Worm (Caenorhabditis elegans) whole organism, mixed stage, embryonic: ENCODE measurements around the gene sre-51.

ENCODE experiments used
- M03D4.4 ChIP-seq: sonication (generic microtip); optimal IDR thresholded peaks from 2 replicates; lab custom pipeline; 2017; ENCODE audit warnings: mild to moderate bottlenecking, missing genetic modification characterization, missing compliant biosample characterization
- blmp-1 ChIP-seq: fragments of 150-350 bp; optimal IDR thresholded peaks from 2 replicates; lab custom pipeline; 2014; ENCODE audit warnings: missing biosample characterization, missing genetic modification characterization
- ceh-39 ChIP-seq: fragments of 150-350 bp; optimal IDR thresholded peaks from 2 replicates; lab custom pipeline; 2014; ENCODE audit warnings: missing biosample characterization, missing genetic modification characterization
- ceh-43 ChIP-seq: fragments of 200-800 bp; sonication (Bioruptor generic); optimal IDR thresholded peaks from 2 replicates; lab custom pipeline; 2018; ENCODE audit warnings: mild to moderate bottlenecking, missing genetic modification characterization, moderate library complexity, missing compliant biosample characterization
- ceh-83 ChIP-seq: fragments of 200-800 bp; sonication (Bioruptor generic); optimal IDR thresholded peaks from 2 replicates; lab custom pipeline; 2018; ENCODE audit warnings: mild to moderate bottlenecking, missing genetic modification characterization, missing compliant biosample characterization
- cnd-1 ChIP-seq: fragments of 200-800 bp; sonication (Bioruptor generic); optimal IDR thresholded peaks from 2 replicates; lab custom pipeline; 2018; ENCODE audit warnings: mild to moderate bottlenecking, missing genetic modification characterization, missing compliant biosample characterization
- drap-1 ChIP-seq: fragments of 200-800 bp; sonication (Bioruptor generic); optimal IDR thresholded peaks from 3 replicates; lab custom pipeline; 2018; ENCODE audit warnings: mild to moderate bottlenecking, missing genetic modification characterization, missing compliant biosample characterization
- elt-1 ChIP-seq: sonication (generic microtip); optimal IDR thresholded peaks from 2 replicates; lab custom pipeline; 2017; ENCODE audit warnings: missing genetic modification characterization, mild to moderate bottlenecking, missing compliant biosample characterization, antibody characterized with exemption, moderate library complexity, borderline replicate concordance; ENCODE audit not compliant: insufficient read depth
- elt-3 ChIP-seq: fragments of 150-350 bp; optimal IDR thresholded peaks from 2 replicates; lab custom pipeline; 2014; ENCODE audit warnings: missing biosample characterization, missing genetic modification characterization
- flh-1 ChIP-seq: fragments of 200-800 bp; sonication (Bioruptor generic); optimal IDR thresholded peaks from 2 replicates; lab custom pipeline; 2018; ENCODE audit warnings: mild to moderate bottlenecking, missing genetic modification characterization, moderate library complexity, missing compliant biosample characterization
- ham-2 ChIP-seq: fragments of 200-800 bp; sonication (Bioruptor generic); optimal IDR thresholded peaks from 2 replicates; lab custom pipeline; 2018; ENCODE audit warnings: mild to moderate bottlenecking, missing genetic modification characterization, missing compliant biosample characterization
- hlh-1 ChIP-seq: fragments of 150-350 bp; optimal IDR thresholded peaks from 2 replicates; lab custom pipeline; 2014; ENCODE audit warnings: missing biosample characterization, missing genetic modification reagents, missing genetic modification characterization
- lin-32 ChIP-seq: fragments of 200-800 bp; sonication (Bioruptor generic); optimal IDR thresholded peaks from 2 replicates; lab custom pipeline; 2018; ENCODE audit warnings: mild to moderate bottlenecking, missing genetic modification characterization, missing compliant biosample characterization
- lsy-2 ChIP-seq: fragments of 150-350 bp; optimal IDR thresholded peaks from 2 replicates; lab custom pipeline; 2014; ENCODE audit warnings: missing biosample characterization, missing genetic modification characterization
- mab-5 ChIP-seq: fragments of 150-350 bp; optimal IDR thresholded peaks from 2 replicates; lab custom pipeline; 2014; ENCODE audit warnings: missing biosample characterization, missing genetic modification characterization
- mep-1 ChIP-seq: fragments of 150-350 bp; optimal IDR thresholded peaks from 2 replicates; lab custom pipeline; 2017; ENCODE audit warnings: missing biosample characterization, missing genetic modification reagents, missing genetic modification characterization, inconsistent platforms
- mls-2 ChIP-seq: sonication (generic microtip); optimal IDR thresholded peaks from 2 replicates; lab custom pipeline; 2016; ENCODE audit warnings: mild to moderate bottlenecking, missing genetic modification characterization, moderate library complexity, missing compliant biosample characterization
- nhr-12 ChIP-seq: fragments of 150-350 bp; optimal IDR thresholded peaks from 2 replicates; lab custom pipeline; 2014; ENCODE audit warnings: missing biosample characterization, missing genetic modification characterization
- nhr-2 ChIP-seq: fragments of 150-350 bp; optimal IDR thresholded peaks from 2 replicates; lab custom pipeline; 2014; ENCODE audit warnings: missing biosample characterization, missing genetic modification characterization
- nhr-237 ChIP-seq: fragments of 150-350 bp; optimal IDR thresholded peaks from 2 replicates; lab custom pipeline; 2014; ENCODE audit warnings: missing biosample characterization, missing genetic modification characterization
- nhr-28 ChIP-seq: fragments of 150-350 bp; optimal IDR thresholded peaks from 2 replicates; lab custom pipeline; 2014; ENCODE audit warnings: missing biosample characterization, missing genetic modification characterization
- nhr-76 ChIP-seq: sonication (generic microtip); optimal IDR thresholded peaks from 2 replicates; lab custom pipeline; 2017; ENCODE audit warnings: missing biosample characterization, missing genetic modification characterization
- pha-4 ChIP-seq: fragments of 150-350 bp; optimal IDR thresholded peaks from 2 replicates; lab custom pipeline; 2018; ENCODE audit warnings: missing biosample characterization, missing genetic modification reagents, missing genetic modification characterization
- snpc-4 ChIP-seq: fragments of 150-350 bp; optimal IDR thresholded peaks from 2 replicates; lab custom pipeline; 2014; ENCODE audit warnings: missing biosample characterization, missing genetic modification characterization
- tbx-8 ChIP-seq: fragments of 200-800 bp; sonication (Bioruptor generic); optimal IDR thresholded peaks from 2 replicates; lab custom pipeline; 2018; ENCODE audit warnings: mild to moderate bottlenecking, missing genetic modification characterization, moderate library complexity, missing compliant biosample characterization
- unc-39 ChIP-seq: fragments of 150-350 bp; optimal IDR thresholded peaks from 2 replicates; lab custom pipeline; 2014; ENCODE audit warnings: missing biosample characterization, missing genetic modification characterization
- unc-62 ChIP-seq: fragments of 150-350 bp; optimal IDR thresholded peaks from 2 replicates; lab custom pipeline; 2014; ENCODE audit warnings: missing biosample characterization, missing genetic modification reagents, missing genetic modification characterization
- ztf-11 ChIP-seq: fragments of 150-350 bp; optimal IDR thresholded peaks from 2 replicates; lab custom pipeline; 2014; ENCODE audit warnings: missing biosample characterization, missing genetic modification characterization

sre-51 gene

ce11 chrII:12352115-12352514 is 40.5 kb downstream of the sre-51 start, which contains the start of gene ras-1:
TSS of gene ras-1 (minus strand) at chrII:12352243.
- no peak for TF ChIP-seq mep-1
- no peak for TF ChIP-seq unc-39 (tag; lab: Kevin White, UChicago)
- TF ChIP-seq mls-2 (tag; lab: Kevin White, UChicago), result no peak

ce11 chrII:12353104-12353503 is 41.4 kb downstream of the sre-51 start:
- no peak for TF ChIP-seq nhr-2 (tag; lab: Kevin White, UChicago)
- no peak for TF ChIP-seq nhr-28
- no peak for TF ChIP-seq M03D4.4
- TF ChIP-seq pha-4 (tag; lab: Kevin White, UChicago), result no peak
- no peak for TF ChIP-seq lin-32
- TF ChIP-seq nhr-237 (tag; lab: Kevin White, UChicago), result no peak
- TF ChIP-seq elt-3, result no peak
- TF ChIP-seq blmp-1 (tag; lab: Kevin White, UChicago), result no peak
- no peak for TF ChIP-seq mab-5 (tag; lab: Kevin White, UChicago)
- no peak for TF ChIP-seq ceh-43 (GFP tag; lab: Kevin White, UChicago)
- TF ChIP-seq lsy-2, result no peak
- no peak for TF ChIP-seq cnd-1 (tag; lab: Kevin White, UChicago)
- no peak for TF ChIP-seq mls-2 (tag; lab: Kevin White, UChicago)
- TF ChIP-seq nhr-12 (tag; lab: Kevin White, UChicago), result no peak
- no peak for TF ChIP-seq elt-1 (tag; lab: Kevin White, UChicago)
- no peak for TF ChIP-seq snpc-4
- no peak for TF ChIP-seq ceh-39 (tag; lab: Kevin White, UChicago)
- no peak for TF ChIP-seq ham-2 (GFP tag; lab: Kevin White, UChicago)
- no peak for TF ChIP-seq ztf-11
- TF ChIP-seq nhr-76, result no peak
- TF ChIP-seq, all 35 proteins: peak for 0

- no peak for TF ChIP-seq lsy-2
- no peak for TF ChIP-seq tbx-8 (GFP tag; lab: Kevin White, UChicago)
- no peak for TF ChIP-seq snpc-4
- peak; percentile 97 for TF ChIP-seq hlh-1
- TF ChIP-seq ceh-43 (GFP tag; lab: Kevin White, UChicago), result no peak
- no peak for TF ChIP-seq flh-1
- TF ChIP-seq unc-62 (GFP tag; lab: Kevin White, UChicago), result peak; percentile 89
- TF ChIP-seq drap-1, result no peak
- TF ChIP-seq, all 35 proteins: peak for 2
Measured at ce11 chrII:12353816-12354215, 42.2 kb downstream of the sre-51 start.

- no peak for TF ChIP-seq nhr-2 (tag; lab: Kevin White, UChicago)
- peak; percentile 52 for TF ChIP-seq ceh-83 (GFP tag; lab: Kevin White, UChicago)
Measured at ce11 chrII:12362262-12362661, 50.6 kb downstream of the sre-51 start.
